Fruit fly (Drosophila melanogaster) whole organism, embryonic: ENCODE measurements around the gene CG12177.

ENCODE experiments used
- Ada2b ChIP-seq: fragments of 200-800 bp; sonication (Bioruptor generic); IDR thresholded peaks from 2 replicates; pipeline ENCODE4 v1.3.6; 2022; ENCODE audit warnings: missing biosample characterization, missing genetic modification characterization
- Bgb ChIP-seq: fragments of 200-800 bp; sonication (Bioruptor generic); IDR thresholded peaks from 2 replicates; pipeline ENCODE4 v1.3.6; 2022; ENCODE audit warnings: missing biosample characterization, missing genetic modification characterization; ENCODE audit not compliant: partially characterized antibody
- CG10274 ChIP-seq: fragments of 200-800 bp; sonication (Bioruptor generic); optimal IDR thresholded peaks from 3 replicates; lab custom pipeline; 2017; ENCODE audit warnings: missing biosample characterization, mild to moderate bottlenecking, missing genetic modification characterization
- CG10462 ChIP-seq: fragments of 200-800 bp; sonication (Bioruptor generic); optimal IDR thresholded peaks from 2 replicates; lab custom pipeline; 2016; ENCODE audit warnings: missing biosample characterization, missing genetic modification characterization
- CG11504 ChIP-seq: fragments of 200-800 bp; sonication (Bioruptor generic); optimal IDR thresholded peaks from 3 replicates; lab custom pipeline; 2019; ENCODE audit warnings: missing biosample characterization, mild to moderate bottlenecking, missing genetic modification characterization, moderate library complexity
- CG12071 ChIP-seq: fragments of 200-800 bp; sonication (Bioruptor generic); optimal IDR thresholded peaks from 3 replicates; lab custom pipeline; 2018; ENCODE audit warnings: missing biosample characterization, mild to moderate bottlenecking, missing genetic modification characterization
- CG12219 ChIP-seq: fragments of 200-800 bp; sonication (Bioruptor generic); optimal IDR thresholded peaks from 3 replicates; lab custom pipeline; 2018; ENCODE audit warnings: missing biosample characterization, mild to moderate bottlenecking, missing genetic modification characterization
- CG14014 ChIP-seq: fragments of 200-800 bp; sonication (Bioruptor generic); IDR thresholded peaks from 2 replicates; pipeline ENCODE4 v1.3.6; 2022; ENCODE audit warnings: missing biosample characterization, missing genetic modification characterization
- CG2712 ChIP-seq: fragments of 200-800 bp; optimal IDR thresholded peaks from 3 replicates; lab custom pipeline; 2019; ENCODE audit warnings: missing biosample characterization, mild to moderate bottlenecking, missing genetic modification characterization, moderate library complexity
- CG31441 ChIP-seq: fragments of 200-800 bp; sonication (Bioruptor generic); IDR thresholded peaks from 2 replicates; pipeline ENCODE4 v1.3.6; 2022; ENCODE audit warnings: missing biosample characterization, missing genetic modification characterization
- CG3838 ChIP-seq: fragments of 200-800 bp; sonication (Bioruptor generic); optimal IDR thresholded peaks from 3 replicates; lab custom pipeline; 2016; ENCODE audit warnings: missing biosample characterization, missing genetic modification characterization
- CG6791 ChIP-seq: fragments of 200-800 bp; sonication (Bioruptor generic); IDR thresholded peaks from 3 replicates; pipeline ENCODE4 v1.3.6; 2022; ENCODE audit warnings: missing biosample characterization, missing genetic modification characterization; ENCODE audit not compliant: partially characterized antibody
- CG7271 ChIP-seq: fragments of 200-800 bp; sonication (Bioruptor generic); optimal IDR thresholded peaks from 2 replicates; lab custom pipeline; 2018; ENCODE audit warnings: missing biosample characterization, mild to moderate bottlenecking, missing genetic modification characterization, moderate library complexity
- CG7928 ChIP-seq: fragments of 200-800 bp; sonication (Bioruptor generic); optimal IDR thresholded peaks from 2 replicates; lab custom pipeline; 2017; ENCODE audit warnings: missing biosample characterization, mild to moderate bottlenecking, missing genetic modification characterization
- CG8281 ChIP-seq: fragments of 200-800 bp; sonication (Bioruptor generic); optimal IDR thresholded peaks from 2 replicates; lab custom pipeline; 2018; ENCODE audit warnings: missing biosample characterization, mild to moderate bottlenecking, missing genetic modification characterization, moderate library complexity
- Dad ChIP-seq: fragments of 200-800 bp; sonication (Bioruptor generic); optimal IDR thresholded peaks from 3 replicates; lab custom pipeline; 2016; ENCODE audit warnings: missing biosample characterization, missing genetic modification characterization
- E2f2 ChIP-seq: fragments of 200-800 bp; sonication (Bioruptor generic); IDR thresholded peaks from 2 replicates; pipeline ENCODE4 v1.3.6; 2022; ENCODE audit warnings: missing biosample characterization, missing genetic modification characterization
- ERR ChIP-seq: fragments of 200-800 bp; sonication (Bioruptor generic); optimal IDR thresholded peaks from 2 replicates; lab custom pipeline; 2016; ENCODE audit warnings: missing biosample characterization, missing genetic modification characterization
- Ets97D ChIP-seq: fragments of 200-800 bp; sonication (Bioruptor generic); optimal IDR thresholded peaks from 3 replicates; lab custom pipeline; 2016; ENCODE audit warnings: missing biosample characterization, missing genetic modification characterization
- HLH4C ChIP-seq: fragments of 200-800 bp; sonication (Bioruptor generic); IDR thresholded peaks from 3 replicates; pipeline ENCODE4 v1.3.6; 2022; ENCODE audit warnings: missing biosample characterization, missing genetic modification characterization; ENCODE audit not compliant: partially characterized antibody
- HLHmδ ChIP-seq: fragments of 200-800 bp; sonication (Bioruptor generic); optimal IDR thresholded peaks from 2 replicates; lab custom pipeline; 2018; ENCODE audit warnings: missing biosample characterization, mild to moderate bottlenecking, missing genetic modification characterization, moderate library complexity
- Hmr ChIP-seq: fragments of 200-800 bp; sonication (Bioruptor generic); optimal IDR thresholded peaks from 3 replicates; lab custom pipeline; 2017; ENCODE audit warnings: mild to moderate bottlenecking, missing biosample characterization, missing genetic modification reagents, missing genetic modification characterization
- Lpt ChIP-seq: fragments of >200 bp; optimal IDR thresholded peaks from 2 replicates; lab custom pipeline; 2018; ENCODE audit warnings: missing biosample characterization, missing genetic modification characterization
- Meics ChIP-seq: fragments of 200-800 bp; sonication (Bioruptor generic); optimal IDR thresholded peaks from 2 replicates; lab custom pipeline; 2017; ENCODE audit warnings: missing biosample characterization, mild to moderate bottlenecking, missing genetic modification characterization
- Mrtf ChIP-seq: fragments of 200-800 bp; sonication (Bioruptor generic); IDR thresholded peaks from 3 replicates; pipeline ENCODE4 v1.3.6; 2022; ENCODE audit warnings: missing biosample characterization, missing genetic modification characterization
- Myb ChIP-seq: fragments of 200-800 bp; sonication (Bioruptor generic); optimal IDR thresholded peaks from 2 replicates; lab custom pipeline; 2016; ENCODE audit warnings: missing biosample characterization, missing genetic modification characterization
- Nf-YC ChIP-seq: fragments of 200-800 bp; optimal IDR thresholded peaks from 3 replicates; lab custom pipeline; 2019; ENCODE audit warnings: missing biosample characterization, mild to moderate bottlenecking, missing genetic modification characterization, moderate library complexity
- NfI ChIP-seq: fragments of 200-800 bp; sonication (Bioruptor generic); optimal IDR thresholded peaks from 3 replicates; lab custom pipeline; 2018; ENCODE audit warnings: missing biosample characterization, mild to moderate bottlenecking, missing genetic modification characterization, moderate library complexity
- Opbp ChIP-seq: fragments of 200-800 bp; sonication (Bioruptor generic); IDR thresholded peaks from 3 replicates; pipeline ENCODE4 v1.3.6; 2022; ENCODE audit warnings: missing biosample characterization, missing genetic modification characterization; ENCODE audit not compliant: partially characterized antibody
- Sox102F ChIP-seq: fragments of 200-800 bp; sonication (Bioruptor generic); optimal IDR thresholded peaks from 2 replicates; lab custom pipeline; 2018; ENCODE audit warnings: missing biosample characterization, mild to moderate bottlenecking, missing genetic modification characterization, moderate library complexity
- Ssrp ChIP-seq: fragments of 200-800 bp; sonication (Bioruptor generic); optimal IDR thresholded peaks from 2 replicates; lab custom pipeline; 2018; ENCODE audit warnings: missing biosample characterization, mild to moderate bottlenecking, missing genetic modification characterization, moderate library complexity
- Trl ChIP-seq, 3 experiments: fragments of >200 bp in 2 of 3; fragments of 200-800 bp in 1 of 3; sonication (Bioruptor generic) in 1 of 3; optimal IDR thresholded peaks; 2 replicates in 1 of 3; 3 replicates in 2 of 3; lab custom pipeline; 2016 to 2017; ENCODE audit warnings: missing biosample characterization in 1 of 3, missing genetic modification characterization in 1 of 3
- aop ChIP-seq: fragments of 200-800 bp; sonication (Bioruptor generic); IDR thresholded peaks from 2 replicates; pipeline ENCODE4 v1.3.6; 2022; ENCODE audit warnings: missing biosample characterization, missing genetic modification characterization
- chinmo ChIP-seq: fragments of 200-800 bp; sonication (Bioruptor generic); IDR thresholded peaks from 4 replicates; pipeline ENCODE4 v1.3.6; 2022; ENCODE audit warnings: missing biosample characterization, missing genetic modification characterization; ENCODE audit not compliant: partially characterized antibody
- chn ChIP-seq: fragments of 200-800 bp; sonication (Bioruptor generic); optimal IDR thresholded peaks from 2 replicates; lab custom pipeline; 2016; ENCODE audit warnings: missing biosample characterization, missing genetic modification characterization
- cwo ChIP-seq: fragments of 200-800 bp; sonication (Bioruptor generic); optimal IDR thresholded peaks from 3 replicates; lab custom pipeline; 2017; ENCODE audit warnings: missing biosample characterization, missing genetic modification characterization, mild to moderate bottlenecking, moderate library complexity, missing genetic modification reagents
- hbn ChIP-seq: fragments of 200-800 bp; sonication (Bioruptor generic); IDR thresholded peaks from 2 replicates; pipeline ENCODE4 v1.3.6; 2022; ENCODE audit warnings: missing biosample characterization, missing genetic modification characterization; ENCODE audit not compliant: partially characterized antibody
- jigr1 ChIP-seq: fragments of 200-800 bp; sonication (Bioruptor generic); IDR thresholded peaks from 3 replicates; pipeline ENCODE4 v1.3.6; 2022; ENCODE audit warnings: missing biosample characterization, missing genetic modification characterization
- klu ChIP-seq: fragments of 200-800 bp; sonication (Bioruptor generic); IDR thresholded peaks from 2 replicates; pipeline ENCODE4 v1.3.6; 2022; ENCODE audit warnings: missing biosample characterization, missing genetic modification characterization
- lola ChIP-seq, 3 experiments: fragments of >200 bp in 2 of 3; fragments of 200-800 bp in 1 of 3; sonication (Bioruptor generic) in 1 of 3; optimal IDR thresholded peaks; 2 replicates each; lab custom pipeline; 2017 to 2019; ENCODE audit warnings: missing biosample characterization in 3 of 3, missing genetic modification characterization in 3 of 3, mild to moderate bottlenecking in 1 of 3, moderate library complexity in 1 of 3
- scrt ChIP-seq: fragments of 200-800 bp; sonication (Bioruptor generic); optimal IDR thresholded peaks from 2 replicates; lab custom pipeline; 2018; ENCODE audit warnings: missing biosample characterization, mild to moderate bottlenecking, missing genetic modification characterization, moderate library complexity
- sug ChIP-seq: fragments of 200-800 bp; optimal IDR thresholded peaks from 2 replicates; lab custom pipeline; 2019; ENCODE audit warnings: missing biosample characterization, mild to moderate bottlenecking, missing genetic modification characterization, moderate library complexity
- tll ChIP-seq, 2 experiments: fragments of 200-800 bp in 1 of 2; fragments of >200 bp in 1 of 2; sonication (Bioruptor generic) in 1 of 2; optimal IDR thresholded peaks; 2 replicates each; lab custom pipeline; 2017 to 2019; ENCODE audit warnings: missing biosample characterization in 2 of 2, missing genetic modification characterization in 2 of 2, mild to moderate bottlenecking in 1 of 2, moderate library complexity in 1 of 2
- trem ChIP-seq: fragments of 200-800 bp; optimal IDR thresholded peaks from 3 replicates; lab custom pipeline; 2019; ENCODE audit warnings: missing biosample characterization, mild to moderate bottlenecking, missing genetic modification characterization, moderate library complexity
- vnd ChIP-seq: fragments of 200-800 bp; sonication (Bioruptor generic); IDR thresholded peaks from 3 replicates; pipeline ENCODE4 v1.3.6; 2022; ENCODE audit warnings: missing biosample characterization, missing genetic modification characterization; ENCODE audit not compliant: partially characterized antibody
- zfh2 ChIP-seq: fragments of 200-800 bp; sonication (Bioruptor generic); optimal IDR thresholded peaks from 2 replicates; lab custom pipeline; 2016; ENCODE audit warnings: missing biosample characterization, missing genetic modification characterization

The CG12177 gene

DNA sequence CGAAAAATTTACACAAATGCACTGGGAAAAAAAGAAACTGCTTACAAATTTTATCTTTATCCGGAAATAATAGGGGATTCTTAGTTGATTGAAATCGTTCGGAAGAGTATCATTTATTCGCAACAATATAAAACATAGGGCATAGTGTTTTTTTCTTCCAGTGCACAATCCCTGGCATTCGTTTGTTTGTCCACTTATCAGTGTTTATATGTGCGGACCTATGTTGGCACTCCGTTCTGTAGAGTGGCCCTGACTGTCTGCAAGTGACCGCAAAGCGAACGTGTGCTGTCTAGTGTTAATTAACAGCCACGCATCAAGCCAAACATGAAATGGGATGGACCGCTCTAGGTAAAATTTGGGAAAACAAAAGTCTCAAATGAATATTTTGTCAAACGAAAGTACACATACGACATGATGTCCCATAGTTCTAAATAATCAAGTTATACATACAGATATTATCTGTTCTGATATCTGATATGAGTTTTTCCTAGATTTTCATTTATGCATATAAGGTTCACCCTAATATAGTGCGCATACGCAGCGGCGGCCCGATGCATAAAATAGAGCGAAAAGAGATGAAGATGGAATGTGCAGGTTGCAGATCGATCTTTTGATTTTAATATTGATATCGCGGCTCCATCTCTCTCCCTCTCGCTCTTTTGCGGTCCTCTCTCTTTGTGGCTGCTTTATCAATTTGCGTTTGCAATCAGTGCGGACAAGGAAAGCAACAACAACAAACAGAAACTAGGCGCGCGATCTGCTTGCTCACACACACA is 39.0 kb downstream of the CG12177 start (continued):
- peak; percentile 94 for TF ChIP-seq Mrtf (GFP tag; lab: Robert Waterston, UW)
- TF ChIP-seq klu (GFP tag; lab: Robert Waterston, UW), result peak; percentile 87
- peak; percentile 51 for TF ChIP-seq CG7928 (GFP tag; lab: Kevin White, UChicago)
- TF ChIP-seq Hmr (GFP tag; lab: Kevin White, UChicago), result peak; percentile 95
- peak; percentile 94 for TF ChIP-seq CG11504 (tag; lab: Kevin White, UChicago)
- TF ChIP-seq tll (GFP tag; optimal IDR thresholded peaks at IDR 0.05; lab: Kevin White, UChicago), result no peak
- TF ChIP-seq ERR, result peak; percentile 94
- TF ChIP-seq hbn (GFP tag; lab: Robert Waterston, UW), result no peak
- TF ChIP-seq CG12219 (GFP tag; lab: Kevin White, UChicago), result peak; percentile 90
- TF ChIP-seq zfh2 (GFP tag; lab: Kevin White, UChicago), result peak; percentile 96
- TF ChIP-seq CG12071 (GFP tag; lab: Kevin White, UChicago), result peak; percentile 85
- TF ChIP-seq Dad (GFP tag; lab: Kevin White, UChicago), result peak; percentile 91
- no peak for TF ChIP-seq Lpt (GFP tag; lab: Kevin White, UChicago)
- TF ChIP-seq jigr1 (GFP tag; lab: Robert Waterston, UW), result peak; percentile 77; the same call in 2 of the 3 replicates
- peak; percentile 46 for TF ChIP-seq Nf-YC
- TF ChIP-seq CG10274 (GFP tag; lab: Kevin White, UChicago), result peak; percentile 83
- peak; percentile 64; the same call in 1 of the 2 replicates for TF ChIP-seq aop (GFP tag; lab: Robert Waterston, UW)
- peak; percentile 95 for TF ChIP-seq CG14014 (GFP tag; lab: Robert Waterston, UW)
- TF ChIP-seq HLHmδ (GFP tag; lab: Kevin White, UChicago), result no peak
- peak in 1 of 3 experiments; percentile 79 for TF ChIP-seq lola (GFP tag; optimal IDR thresholded peaks at IDR 0.05; lab: Kevin White, UChicago)
- TF ChIP-seq Myb (GFP tag; lab: Kevin White, UChicago), result peak; percentile 88
- TF ChIP-seq CG8281 (tag; lab: Kevin White, UChicago), result peak; percentile 81
- TF ChIP-seq Sox102F (GFP tag; lab: Kevin White, UChicago), result peak; percentile 95
- TF ChIP-seq vnd (GFP tag; lab: Robert Waterston, UW), result no peak
- TF ChIP-seq Meics, result peak; percentile 94
- TF ChIP-seq Ets97D (GFP tag; lab: Kevin White, UChicago), result peak; percentile 87
- TF ChIP-seq NfI, result peak; percentile 92
- TF ChIP-seq scrt (GFP tag; lab: Kevin White, UChicago), result peak; percentile 88
- TF ChIP-seq CG31441 (GFP tag; lab: Robert Waterston, UW), result peak; percentile 87
- TF ChIP-seq Ada2b (GFP tag; lab: Robert Waterston, UW), result peak; percentile 93

DNA sequence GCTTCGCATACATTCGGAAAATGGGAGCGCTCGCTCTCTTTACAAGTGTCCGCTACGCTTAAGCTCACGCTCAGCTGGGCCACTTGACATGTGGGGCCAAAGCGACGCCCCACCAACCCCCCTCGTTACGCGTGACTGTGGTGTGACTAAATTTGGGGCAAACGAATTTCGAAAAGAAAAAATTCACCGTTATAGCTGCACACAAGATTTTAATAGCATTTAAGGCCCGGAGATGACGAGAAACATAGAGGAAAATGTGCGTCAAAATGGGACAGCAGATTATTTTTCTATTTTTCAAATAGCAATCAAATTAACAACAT is 39.6 kb downstream of the CG12177 start:
- TF ChIP-seq Bgb, result 0 out of 2 replicates have a peak, but pooled peaks have one; percentile 5
- no peak for TF ChIP-seq cwo (GFP tag; lab: Kevin White, UChicago)
- no peak for TF ChIP-seq CG3838
- TF ChIP-seq CG6791 (GFP tag; lab: Robert Waterston, UW), result 0 out of 3 replicates have a peak, but pooled peaks have one; percentile 3
- TF ChIP-seq vnd (GFP tag; lab: Robert Waterston, UW), result peak; percentile 53; the same call in 1 of the 3 replicates
- TF ChIP-seq Opbp (GFP tag; lab: Robert Waterston, UW), result 0 out of 3 replicates have a peak, but pooled peaks have one; percentile 1
- TF ChIP-seq chn (GFP tag; lab: Kevin White, UChicago), result no peak
- TF ChIP-seq Trl (optimal IDR thresholded peaks at IDR 0.05; lab: Kevin White, UChicago), result peak in 1 of 2 experiments; percentile 42
- no peak for TF ChIP-seq Trl (GFP tag; optimal IDR thresholded peaks at IDR 0.05; lab: Kevin White, UChicago)
- TF ChIP-seq CG2712, result no peak
- TF ChIP-seq Ssrp (tag; lab: Kevin White, UChicago), result no peak
- TF ChIP-seq sug (tag; lab: Kevin White, UChicago), result peak; percentile 73
- TF ChIP-seq CG7271 (tag; lab: Kevin White, UChicago), result no peak
- 0 out of 2 replicates have a peak, but pooled peaks have one; percentile 0 for TF ChIP-seq E2f2
- TF ChIP-seq HLH4C (GFP tag; lab: Robert Waterston, UW), result 0 out of 3 replicates have a peak, but pooled peaks have one; percentile 5
- 0 out of 4 replicates have a peak, but pooled peaks have one; percentile 33 for TF ChIP-seq chinmo (GFP tag; lab: Robert Waterston, UW)
- TF ChIP-seq CG10462 (GFP tag; lab: Kevin White, UChicago), result no peak
- no peak for TF ChIP-seq trem
